Worm (Caenorhabditis elegans) whole organism, late embryonic: ENCODE data around the gene pfs-2.
A peak's percentile ranks its signal among the peaks of the same experiment; 100 is the strongest.

Source experiments
- C08G9.2 ChIP-seq: sonication (generic microtip); optimal IDR thresholded peaks from 2 replicates; lab custom pipeline; 2016; ENCODE audit warnings: mild to moderate bottlenecking, missing genetic modification characterization, moderate library complexity, missing compliant biosample characterization
- F13H6.1 ChIP-seq: sonication (generic microtip); optimal IDR thresholded peaks from 2 replicates; lab custom pipeline; 2016; ENCODE audit warnings: missing genetic modification characterization, missing compliant biosample characterization
- K02D7.2 ChIP-seq: sonication (generic microtip); optimal IDR thresholded peaks from 2 replicates; lab custom pipeline; 2017; ENCODE audit warnings: mild to moderate bottlenecking, missing genetic modification characterization, missing compliant biosample characterization
- K09A11.1 ChIP-seq: sonication (generic microtip); optimal IDR thresholded peaks from 2 replicates; lab custom pipeline; 2017; ENCODE audit warnings: antibody characterized with exemption, mild to moderate bottlenecking, missing genetic modification characterization, missing compliant biosample characterization; ENCODE audit not compliant: insufficient read depth
- T23F11.4 ChIP-seq: fragments of 200-800 bp; sonication (Bioruptor generic); optimal IDR thresholded peaks from 2 replicates; lab custom pipeline; 2018; ENCODE audit warnings: mild to moderate bottlenecking, missing genetic modification characterization, missing compliant biosample characterization
- Y22D7AL.16 ChIP-seq: sonication (generic microtip); optimal IDR thresholded peaks from 2 replicates; lab custom pipeline; 2016; ENCODE audit warnings: missing genetic modification characterization, missing compliant biosample characterization
- ahr-1 ChIP-seq: sonication (generic microtip); optimal IDR thresholded peaks from 2 replicates; lab custom pipeline; 2016; ENCODE audit warnings: missing genetic modification characterization, missing compliant biosample characterization
- ama-1 ChIP-seq: fragments of 150-350 bp; optimal IDR thresholded peaks from 2 replicates; lab custom pipeline; 2014
- ceh-14 ChIP-seq: sonication (generic microtip); optimal IDR thresholded peaks from 2 replicates; lab custom pipeline; 2016; ENCODE audit warnings: missing genotype, missing genetic modification characterization, missing compliant biosample characterization
- ceh-18 ChIP-seq: sonication (generic microtip); optimal IDR thresholded peaks from 2 replicates; lab custom pipeline; 2016; ENCODE audit warnings: missing genetic modification characterization, missing compliant biosample characterization
- ceh-19 ChIP-seq: fragments of 200-800 bp; sonication (Bioruptor generic); optimal IDR thresholded peaks from 2 replicates; lab custom pipeline; 2018; ENCODE audit warnings: mild to moderate bottlenecking, missing genetic modification characterization, missing compliant biosample characterization
- ceh-2 ChIP-seq: sonication (generic microtip); optimal IDR thresholded peaks from 2 replicates; lab custom pipeline; 2016; ENCODE audit warnings: missing genotype, missing genetic modification characterization, missing compliant biosample characterization
- ceh-22 ChIP-seq: sonication (generic microtip); optimal IDR thresholded peaks from 2 replicates; lab custom pipeline; 2017; ENCODE audit warnings: missing biosample characterization, missing genetic modification characterization
- ceh-24 ChIP-seq: sonication (generic microtip); optimal IDR thresholded peaks from 2 replicates; lab custom pipeline; 2016; ENCODE audit warnings: mild to moderate bottlenecking, missing genetic modification characterization, missing compliant biosample characterization
- ceh-30 ChIP-seq: fragments of 150-350 bp; optimal IDR thresholded peaks from 2 replicates; lab custom pipeline; 2014; ENCODE audit warnings: missing biosample characterization, missing genetic modification characterization
- ceh-31 ChIP-seq: sonication (generic microtip); optimal IDR thresholded peaks from 2 replicates; lab custom pipeline; 2016; ENCODE audit warnings: missing genetic modification characterization, missing compliant biosample characterization
- ceh-34 ChIP-seq: sonication (generic microtip); optimal IDR thresholded peaks from 2 replicates; lab custom pipeline; 2016; ENCODE audit warnings: mild to moderate bottlenecking, missing genetic modification characterization, missing compliant biosample characterization
- ceh-45 ChIP-seq: fragments of 200-800 bp; sonication (Bioruptor generic); IDR thresholded peaks from 2 replicates; pipeline ENCODE4 v1.3.6; 2022; ENCODE audit warnings: missing genetic modification reagents, missing genetic modification characterization, missing compliant biosample characterization
- ceh-48 ChIP-seq: sonication (generic microtip); optimal IDR thresholded peaks from 2 replicates; lab custom pipeline; 2016; ENCODE audit warnings: missing genetic modification characterization, inconsistent platforms, missing compliant biosample characterization
- ceh-6 ChIP-seq: fragments of 200-800 bp; sonication (Bioruptor generic); optimal IDR thresholded peaks from 2 replicates; lab custom pipeline; 2018; ENCODE audit warnings: mild to moderate bottlenecking, missing genetic modification characterization, missing compliant biosample characterization
- ceh-9 ChIP-seq: sonication (generic microtip); optimal IDR thresholded peaks from 2 replicates; lab custom pipeline; 2016; ENCODE audit warnings: mild to moderate bottlenecking, missing genetic modification characterization, inconsistent platforms, missing compliant biosample characterization
- che-1 ChIP-seq: sonication (generic microtip); optimal IDR thresholded peaks from 2 replicates; lab custom pipeline; 2016; ENCODE audit warnings: mild to moderate bottlenecking, missing genetic modification characterization, missing compliant biosample characterization
- dmd-4 ChIP-seq: sonication (generic microtip); optimal IDR thresholded peaks from 2 replicates; lab custom pipeline; 2016; ENCODE audit warnings: borderline replicate concordance, missing genetic modification characterization, missing compliant biosample characterization
- elt-2 ChIP-seq: sonication (generic microtip); optimal IDR thresholded peaks from 2 replicates; lab custom pipeline; 2016; ENCODE audit warnings: missing genetic modification reagents, missing genetic modification characterization, missing compliant biosample characterization
- ets-4 ChIP-seq: sonication (generic microtip); optimal IDR thresholded peaks from 2 replicates; lab custom pipeline; 2016; ENCODE audit warnings: missing genetic modification characterization, missing compliant biosample characterization
- fkh-10 ChIP-seq: fragments of 150-350 bp; optimal IDR thresholded peaks from 2 replicates; lab custom pipeline; 2014; ENCODE audit warnings: missing biosample characterization, missing genetic modification reagents, missing genetic modification characterization
- gmeb-2 ChIP-seq: sonication (generic microtip); optimal IDR thresholded peaks from 2 replicates; lab custom pipeline; 2016; ENCODE audit warnings: missing genetic modification characterization, inconsistent platforms, missing compliant biosample characterization
- hlh-13 ChIP-seq: fragments of 200-800 bp; sonication (Bioruptor generic); optimal IDR thresholded peaks from 2 replicates; lab custom pipeline; 2018; ENCODE audit warnings: mild to moderate bottlenecking, missing genetic modification characterization, missing compliant biosample characterization
- hlh-15 ChIP-seq: sonication (generic microtip); optimal IDR thresholded peaks from 2 replicates; lab custom pipeline; 2016; ENCODE audit warnings: missing genetic modification characterization, missing compliant biosample characterization
- hlh-30 ChIP-seq: sonication (generic microtip); optimal IDR thresholded peaks from 2 replicates; lab custom pipeline; 2017; ENCODE audit warnings: antibody characterized with exemption, missing genetic modification characterization, missing compliant biosample characterization; ENCODE audit not compliant: insufficient read depth
- hlh-6 ChIP-seq: sonication (generic microtip); optimal IDR thresholded peaks from 2 replicates; lab custom pipeline; 2016; ENCODE audit warnings: missing genotype, missing genetic modification characterization, missing compliant biosample characterization
- hlh-8 ChIP-seq: sonication (generic microtip); optimal IDR thresholded peaks from 2 replicates; lab custom pipeline; 2016; ENCODE audit warnings: missing genotype, missing genetic modification characterization, missing compliant biosample characterization
- lim-6 ChIP-seq: sonication (generic microtip); optimal IDR thresholded peaks from 2 replicates; lab custom pipeline; 2016; ENCODE audit warnings: missing genetic modification characterization, missing compliant biosample characterization
- lin-11 ChIP-seq: fragments of 200-800 bp; sonication (Bioruptor generic); optimal IDR thresholded peaks from 2 replicates; lab custom pipeline; 2018; ENCODE audit warnings: mild to moderate bottlenecking, missing genetic modification characterization, missing compliant biosample characterization
- nhr-11 ChIP-seq: fragments of 150-350 bp; optimal IDR thresholded peaks from 2 replicates; lab custom pipeline; 2014; ENCODE audit warnings: missing biosample characterization, missing genetic modification characterization
- npax-4 ChIP-seq: sonication (generic microtip); optimal IDR thresholded peaks from 2 replicates; lab custom pipeline; 2016; ENCODE audit warnings: missing genetic modification characterization, missing compliant biosample characterization
- odd-2 ChIP-seq: sonication (generic microtip); optimal IDR thresholded peaks from 2 replicates; lab custom pipeline; 2017; ENCODE audit warnings: antibody characterized with exemption, mild to moderate bottlenecking, missing genetic modification characterization, missing compliant biosample characterization
- pag-3 ChIP-seq: sonication (generic microtip); optimal IDR thresholded peaks from 2 replicates; lab custom pipeline; 2016; ENCODE audit warnings: missing compliant biosample characterization, missing genetic modification characterization, borderline replicate concordance
- pat-9 ChIP-seq: fragments of 200-800 bp; sonication (Bioruptor generic); optimal IDR thresholded peaks from 2 replicates; lab custom pipeline; 2018; ENCODE audit warnings: mild to moderate bottlenecking, missing genetic modification characterization, moderate library complexity, missing compliant biosample characterization
- pax-1 ChIP-seq: fragments of 150-350 bp; optimal IDR thresholded peaks from 2 replicates; lab custom pipeline; 2014; ENCODE audit warnings: missing biosample characterization, missing genetic modification characterization
- pha-2 ChIP-seq: sonication (generic microtip); optimal IDR thresholded peaks from 2 replicates; lab custom pipeline; 2017; ENCODE audit warnings: mild to moderate bottlenecking, missing genetic modification characterization, missing compliant biosample characterization
- pha-4 ChIP-seq: fragments of 150-350 bp; optimal IDR thresholded peaks from 2 replicates; lab custom pipeline; 2018; ENCODE audit warnings: missing biosample characterization, missing genetic modification reagents, missing genetic modification characterization
- pqm-1 ChIP-seq: sonication (generic microtip); optimal IDR thresholded peaks from 2 replicates; lab custom pipeline; 2016; ENCODE audit warnings: missing genetic modification characterization, missing compliant biosample characterization
- ref-2 ChIP-seq: sonication (generic microtip); optimal IDR thresholded peaks from 2 replicates; lab custom pipeline; 2016; ENCODE audit warnings: missing genetic modification characterization, missing compliant biosample characterization
- sdc-2 ChIP-seq: sonication (generic microtip); optimal IDR thresholded peaks from 2 replicates; lab custom pipeline; 2016; ENCODE audit warnings: missing genotype, missing genetic modification characterization, missing compliant biosample characterization
- sox-2 ChIP-seq: fragments of 200-800 bp; sonication (Bioruptor generic); IDR thresholded peaks from 2 replicates; pipeline ENCODE4 v1.3.6; 2022; ENCODE audit warnings: missing genetic modification reagents, missing genetic modification characterization, missing compliant biosample characterization
- ttx-3 ChIP-seq: sonication (generic microtip); optimal IDR thresholded peaks from 2 replicates; lab custom pipeline; 2016; ENCODE audit warnings: missing genetic modification reagents, missing genetic modification characterization, missing compliant biosample characterization
- unc-3 ChIP-seq, 2 experiments: fragments of 200-800 bp in 1 of 2; sonication (Bioruptor generic) in 1 of 2; sonication (generic microtip) in 1 of 2; conservative IDR thresholded peaks in 1 of 2; optimal IDR thresholded peaks in 1 of 2; 2 replicates each; pipeline versions ENCODE4 v1.3.6 to Lab custom; 2016 to 2022; ENCODE audit warnings: missing compliant biosample characterization in 2 of 2, missing genetic modification characterization in 2 of 2, missing genetic modification reagents in 1 of 2
- unc-42 ChIP-seq: sonication (generic microtip); optimal IDR thresholded peaks from 2 replicates; lab custom pipeline; 2016; ENCODE audit warnings: missing genotype, missing genetic modification characterization, missing compliant biosample characterization
- unc-55 ChIP-seq: sonication (generic microtip); optimal IDR thresholded peaks from 2 replicates; lab custom pipeline; 2017; ENCODE audit warnings: missing biosample characterization, missing genetic modification reagents, missing genetic modification characterization
- unc-86 ChIP-seq: sonication (generic microtip); optimal IDR thresholded peaks from 2 replicates; lab custom pipeline; 2016; ENCODE audit warnings: missing genetic modification characterization, missing compliant biosample characterization
- zip-5 ChIP-seq: sonication (generic microtip); optimal IDR thresholded peaks from 2 replicates; lab custom pipeline; 2016; ENCODE audit warnings: missing genetic modification characterization, missing compliant biosample characterization
- ztf-16 ChIP-seq: sonication (generic microtip); optimal IDR thresholded peaks from 2 replicates; lab custom pipeline; 2017; ENCODE audit warnings: missing genetic modification characterization, missing compliant biosample characterization

Gene pfs-2

DNA sequence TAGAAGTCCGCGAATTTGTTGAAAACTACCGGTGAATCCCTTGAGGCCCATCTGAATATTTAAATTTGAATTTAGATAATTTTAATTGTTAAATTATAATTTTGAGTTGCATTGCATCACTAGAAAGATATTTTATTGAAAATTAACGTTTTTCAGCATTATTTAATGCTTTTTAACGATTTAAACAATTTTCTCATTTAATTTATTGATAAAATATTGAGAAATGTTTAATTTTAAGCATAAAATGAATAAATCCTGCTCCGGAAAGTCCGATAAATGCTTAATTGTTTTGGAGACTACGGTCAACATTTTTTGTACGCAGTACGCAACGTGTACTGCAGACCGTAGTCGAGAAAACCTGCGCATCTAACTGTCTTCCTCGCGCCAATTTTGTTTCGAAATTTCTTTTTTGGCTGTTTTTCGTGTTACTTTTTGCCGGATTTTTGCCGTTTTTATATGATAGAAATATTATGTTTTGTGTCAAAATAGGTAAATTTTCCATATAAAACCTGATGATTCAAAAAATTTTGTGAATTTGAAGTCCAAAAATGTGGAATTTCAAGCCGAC is 8.7 kb upstream of the pfs-2 start, which contains the start of the genes Y54G11A.17, lin-7 and elof-1:
Gene Y54G11A.17 (minus strand): TSS at position 51 of the 568 bp plus-strand sequence.
Gene lin-7 (minus strand): TSS at position 51 of the 568 bp plus-strand sequence.
Gene elof-1 (plus strand): TSS at position 383 of the 568 bp plus-strand sequence.
- TF ChIP-seq ceh-30 (no peak), ceh-9 (tag; lab: Kevin White, UChicago) (no peak), K02D7.2 (tag; lab: Kevin White, UChicago) (no peak), hlh-8 (no peak), zip-5 (tag; lab: Kevin White, UChicago) (no peak), pax-1 (tag; lab: Kevin White, UChicago) (peak; percentile 31), hlh-6 (tag; lab: Kevin White, UChicago) (no peak), ceh-6 (no peak), ceh-22 (tag; lab: Kevin White, UChicago) (no peak), ref-2 (tag; lab: Kevin White, UChicago) (no peak), unc-3 (GFP tag; conservative IDR thresholded peaks at IDR 0.05; lab: Robert Waterston, UW) (no peak; the same call in 1 of the 2 replicates), unc-3 (tag; optimal IDR thresholded peaks at IDR 0.05; lab: Kevin White, UChicago) (no peak), ceh-24 (tag; lab: Kevin White, UChicago) (no peak), hlh-13 (no peak), pag-3 (tag; lab: Kevin White, UChicago) (no peak), fkh-10 (no peak), odd-2 (tag; lab: Kevin White, UChicago) (no peak), hlh-15 (tag; lab: Kevin White, UChicago) (no peak), ceh-14 (tag; lab: Kevin White, UChicago) (no peak), che-1 (tag; lab: Kevin White, UChicago) (no peak), ceh-18 (tag; lab: Kevin White, UChicago) (peak; percentile 47), ets-4 (tag; lab: Kevin White, UChicago) (peak; percentile 19), ceh-19 (GFP tag; lab: Kevin White, UChicago) (peak; percentile 18), unc-86 (no peak), C08G9.2 (tag; lab: Kevin White, UChicago) (no peak), ceh-45 (no peak), npax-4 (tag; lab: Kevin White, UChicago) (no peak), ceh-31 (tag; lab: Kevin White, UChicago) (peak; percentile 88), ceh-34 (no peak), Y22D7AL.16 (tag; lab: Kevin White, UChicago) (peak; percentile 32), pqm-1 (no peak), sdc-2 (tag; lab: Kevin White, UChicago) (no peak), unc-55 (GFP tag; lab: Kevin White, UChicago) (peak; percentile 65), hlh-30 (tag; lab: Kevin White, UChicago) (peak; percentile 31), nhr-11 (no peak), pat-9 (no peak), lin-11 (no peak), unc-42 (tag; lab: Kevin White, UChicago) (peak; percentile 78), elt-2 (tag; lab: Kevin White, UChicago) (peak; percentile 49), dmd-4 (tag; lab: Kevin White, UChicago) (no peak), gmeb-2 (tag; lab: Kevin White, UChicago) (no peak), K09A11.1 (tag; lab: Kevin White, UChicago) (no peak), ama-1 (no peak), sox-2 (no peak), ahr-1 (tag; lab: Kevin White, UChicago) (no peak), ceh-2 (tag; lab: Kevin White, UChicago) (peak; percentile 31), T23F11.4 (GFP tag; lab: Kevin White, UChicago) (no peak), lim-6 (no peak), pha-4 (no peak), ceh-48 (tag; lab: Kevin White, UChicago) (peak; percentile 60), ztf-16 (no peak), F13H6.1 (no peak), pha-2 (tag; lab: Kevin White, UChicago) (no peak), ttx-3 (peak; percentile 8)
